Worm (Caenorhabditis elegans) whole organism, young adult: ENCODE results near the gene F14H3.5.

Experiments
- hrde-1 ChIP-seq: sonication (generic microtip); optimal IDR thresholded peaks from 2 replicates; lab custom pipeline; 2016; ENCODE audit warnings: missing genetic modification characterization, mild to moderate bottlenecking, missing compliant biosample characterization, moderate library complexity, missing genotype, missing genetic modification reagents, borderline replicate concordance
- rpc-1 ChIP-seq, 2 experiments: fragments of 150-350 bp in 1 of 2; sonication (generic microtip) in 1 of 2; optimal IDR thresholded peaks; 2 replicates each; lab custom pipeline; 2014 to 2018; ENCODE audit warnings: missing biosample characterization in 1 of 2, missing genetic modification characterization in 1 of 2, missing genetic modification reagents in 1 of 2, missing genotype in 1 of 2
- unc-62 ChIP-seq: fragments of 150-350 bp; optimal IDR thresholded peaks from 2 replicates; lab custom pipeline; 2014; ENCODE audit warnings: missing biosample characterization, missing genetic modification reagents, missing genetic modification characterization

ce11 chrV:16041412-16041811, 15.4 kb downstream of the F14H3.5 start:
- TF ChIP-seq rpc-1 (optimal IDR thresholded peaks at IDR 0.05; lab: Kevin White, UChicago) (no peak), rpc-1 (tag; optimal IDR thresholded peaks at IDR 0.05; lab: Kevin White, UChicago) (no peak), unc-62 (GFP tag; lab: Kevin White, UChicago) (no peak), hrde-1 (tag; lab: Kevin White, UChicago) (no peak)
